Worm (Caenorhabditis elegans) whole organism, midembryonic: ENCODE data around the gene B0001.8.
"Not testable (repeated sequence)": the region's sequence is repeated elsewhere in the genome, so short reads cannot be mapped to it uniquely, and the experiment has no call there.

Source experiments
- T22C8.4 ChIP-seq: fragments of 200-800 bp; sonication (Bioruptor generic); IDR thresholded peaks from 2 replicates; pipeline ENCODE4 v1.3.6; 2022; ENCODE audit warnings: missing genetic modification characterization, missing compliant biosample characterization
- cog-1 ChIP-seq: sonication (generic microtip); optimal IDR thresholded peaks from 2 replicates; lab custom pipeline; 2016; ENCODE audit warnings: missing genetic modification characterization, missing compliant biosample characterization
- flt-1 ChIP-seq: fragments of 200-800 bp; sonication (Bioruptor generic); IDR thresholded peaks from 2 replicates; pipeline ENCODE4 v1.3.6; 2022; ENCODE audit warnings: missing genetic modification characterization, missing compliant biosample characterization
- klf-2 ChIP-seq: fragments of 200-800 bp; sonication (Bioruptor generic); conservative IDR thresholded peaks from 2 replicates; pipeline ENCODE4 v1.3.6; 2022; ENCODE audit warnings: missing genetic modification reagents, missing genetic modification characterization, missing compliant biosample characterization
- med-1 ChIP-seq: sonication (generic microtip); optimal IDR thresholded peaks from 2 replicates; lab custom pipeline; 2017; ENCODE audit warnings: missing genetic modification characterization, mild to moderate bottlenecking, missing compliant biosample characterization, antibody characterized with exemption, missing genetic modification reagents; ENCODE audit not compliant: insufficient read depth
- ref-1 ChIP-seq: fragments of 200-800 bp; sonication (Bioruptor generic); conservative IDR thresholded peaks from 2 replicates; pipeline ENCODE4 v1.3.6; 2022; ENCODE audit warnings: missing genetic modification reagents, missing genetic modification characterization, missing compliant biosample characterization
- tab-1 ChIP-seq: fragments of 200-800 bp; sonication (Bioruptor generic); IDR thresholded peaks from 2 replicates; pipeline ENCODE4 v1.3.6; 2022; ENCODE audit warnings: missing genetic modification characterization, missing compliant biosample characterization
- ztf-23 ChIP-seq: fragments of 200-800 bp; sonication (Bioruptor generic); IDR thresholded peaks from 2 replicates; pipeline ENCODE4 v1.3.6; 2022; ENCODE audit warnings: missing genetic modification reagents, missing genetic modification characterization, missing compliant biosample characterization
- ztf-29 ChIP-seq: fragments of 200-800 bp; sonication (Bioruptor generic); IDR thresholded peaks from 2 replicates; pipeline ENCODE4 v1.3.6; 2022; ENCODE audit warnings: missing genetic modification reagents, missing genetic modification characterization, missing compliant biosample characterization

The B0001.8 gene

ce11 chrIV:12154195-12154677 lies 13.4 kb upstream of the B0001.8 start, which contains the start of gene B0001.7:
B0001.7 (minus strand) TSS chrIV:12154245.
- TF ChIP-seq cog-1 (tag; lab: Kevin White, UChicago) (no peak), tab-1 (GFP tag; lab: Robert Waterston, UW) (no peak), flt-1 (no peak), klf-2 (GFP tag; lab: Robert Waterston, UW) (no peak), ztf-23 (GFP tag; lab: Robert Waterston, UW) (no peak), ref-1 (no peak), ztf-29 (GFP tag; lab: Robert Waterston, UW) (no peak), T22C8.4 (GFP tag; lab: Robert Waterston, UW) (no peak), med-1 (no peak)

- TF ChIP-seq ref-1 (no peak), med-1 (no peak), ztf-23 (GFP tag; lab: Robert Waterston, UW) (no peak), T22C8.4 (GFP tag; lab: Robert Waterston, UW) (no peak), klf-2 (GFP tag; lab: Robert Waterston, UW) (no peak), tab-1 (GFP tag; lab: Robert Waterston, UW) (no peak), cog-1 (tag; lab: Kevin White, UChicago) (no peak), flt-1 (no peak), ztf-29 (GFP tag; lab: Robert Waterston, UW) (no peak)
Measured at ce11 chrIV:12150877-12151276, 10.0 kb upstream of the B0001.8 start, which contains the start of gene B0001.2. B0001.2 (minus strand) TSS chrIV:12150977.

ce11 chrIV:12149609-12150008 lies 8.8 kb upstream of the B0001.8 start:
- TF ChIP-seq ztf-23 (GFP tag; lab: Robert Waterston, UW) (no peak), ref-1 (no peak), T22C8.4 (GFP tag; lab: Robert Waterston, UW) (no peak), tab-1 (GFP tag; lab: Robert Waterston, UW) (no peak), med-1 (no peak), klf-2 (GFP tag; lab: Robert Waterston, UW) (no peak), cog-1 (tag; lab: Kevin White, UChicago) (no peak), flt-1 (no peak), ztf-29 (GFP tag; lab: Robert Waterston, UW) (no peak)

ce11 chrIV:12145681-12146080 lies 4.8 kb upstream of the B0001.8 start, which contains the start of gene B0001.3:
B0001.3 (minus strand) TSS chrIV:12145735.
- TF ChIP-seq ref-1, result no peak
- TF ChIP-seq med-1, result no peak
- TF ChIP-seq T22C8.4 (GFP tag; lab: Robert Waterston, UW), result no peak
- TF ChIP-seq ztf-29 (GFP tag; lab: Robert Waterston, UW), result no peak
- TF ChIP-seq klf-2 (GFP tag; lab: Robert Waterston, UW), result no peak
- no peak for TF ChIP-seq cog-1 (tag; lab: Kevin White, UChicago)
- no peak for TF ChIP-seq ztf-23 (GFP tag; lab: Robert Waterston, UW)
- no peak for TF ChIP-seq flt-1
- TF ChIP-seq tab-1 (GFP tag; lab: Robert Waterston, UW), result no peak

ce11 chrIV:12143231-12143630 lies 2.4 kb upstream of the B0001.8 start, which contains the start of gene B0001.5:
B0001.5 (minus strand) TSS chrIV:12143331.
- TF ChIP-seq flt-1, result no peak
- TF ChIP-seq med-1, result no peak
- TF ChIP-seq ztf-23 (GFP tag; lab: Robert Waterston, UW), result no peak
- TF ChIP-seq klf-2 (GFP tag; lab: Robert Waterston, UW), result no peak
- no peak for TF ChIP-seq ref-1
- TF ChIP-seq tab-1 (GFP tag; lab: Robert Waterston, UW), result no peak
- no peak for TF ChIP-seq T22C8.4 (GFP tag; lab: Robert Waterston, UW)
- no peak for TF ChIP-seq ztf-29 (GFP tag; lab: Robert Waterston, UW)
- no peak for TF ChIP-seq cog-1 (tag; lab: Kevin White, UChicago)

- TF ChIP-seq tab-1 (GFP tag; lab: Robert Waterston, UW); ref-1; cog-1 (tag; lab: Kevin White, UChicago): not testable (repeated sequence)
Measured at ce11 chrIV:12138093-12138492, 2.8 kb downstream of the B0001.8 start, which contains the start of gene B0001.4. B0001.4 (minus strand) TSS chrIV:12138193.

- no peak for TF ChIP-seq cog-1 (tag; lab: Kevin White, UChicago)
- no peak for TF ChIP-seq klf-2 (GFP tag; lab: Robert Waterston, UW)
- TF ChIP-seq ref-1, result no peak
- TF ChIP-seq flt-1, result no peak
- no peak for TF ChIP-seq T22C8.4 (GFP tag; lab: Robert Waterston, UW)
Measured at ce11 chrIV:12134991-12135390, 5.9 kb downstream of the B0001.8 start.

ce11 chrIV:12133776-12134175 lies 7.1 kb downstream of the B0001.8 start:
- no peak for TF ChIP-seq cog-1 (tag; lab: Kevin White, UChicago)
- TF ChIP-seq med-1, result no peak
- no peak for TF ChIP-seq ref-1
- no peak for TF ChIP-seq tab-1 (GFP tag; lab: Robert Waterston, UW)
- TF ChIP-seq ztf-29 (GFP tag; lab: Robert Waterston, UW), result no peak
- TF ChIP-seq klf-2 (GFP tag; lab: Robert Waterston, UW), result no peak
- TF ChIP-seq flt-1, result no peak; the same call in 1 of the 2 replicates

- TF ChIP-seq ztf-29 (GFP tag; lab: Robert Waterston, UW) (no peak), T22C8.4 (GFP tag; lab: Robert Waterston, UW) (no peak), tab-1 (GFP tag; lab: Robert Waterston, UW) (no peak), cog-1 (tag; lab: Kevin White, UChicago) (no peak), klf-2 (GFP tag; lab: Robert Waterston, UW) (no peak), ref-1 (no peak), med-1 (no peak), flt-1 (no peak), ztf-23 (GFP tag; lab: Robert Waterston, UW) (no peak)
Measured at ce11 chrIV:12131308-12132072, 9.4 kb downstream of the B0001.8 start.
